Worm (Caenorhabditis elegans): ENCODE data around the gene clp-4.

DNA sequence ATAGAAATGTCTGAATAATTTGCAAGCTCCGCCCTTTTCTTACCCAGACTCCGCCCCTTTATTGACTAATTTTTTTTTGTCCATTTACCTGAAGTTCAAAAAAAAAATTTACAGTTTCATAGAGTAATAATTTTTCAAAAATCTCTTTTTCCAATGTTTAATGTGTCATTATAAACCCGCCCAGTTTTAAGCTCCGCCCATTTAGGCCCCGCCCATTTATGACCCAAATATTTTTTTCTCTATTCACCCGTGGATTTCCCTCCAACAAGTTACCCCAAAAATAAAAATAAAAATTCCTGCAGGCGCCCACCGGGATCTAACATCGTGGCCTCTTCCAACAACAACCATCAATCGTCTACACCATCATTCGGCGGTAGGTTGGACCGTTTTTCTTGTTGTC is 30.1 kb downstream of the clp-4 start, which contains the start of gene rimb-1:
- TF ChIP-seq ztf-29 (GFP tag; IDR thresholded peaks at IDR 0.05) (no peak), flt-1 (GFP tag; IDR thresholded peaks at IDR 0.05) (no peak), ztf-23 (GFP tag; IDR thresholded peaks at IDR 0.05) (no peak)
